Worm (Caenorhabditis elegans) whole organism, L2 larva: ENCODE data around the gene gcy-7.

Source experiments
- aly-2 ChIP-seq: fragments of 150-350 bp; optimal IDR thresholded peaks from 2 replicates; lab custom pipeline; 2014; ENCODE audit warnings: missing biosample characterization, missing genetic modification characterization
- ama-1 ChIP-seq: fragments of 150-350 bp; optimal IDR thresholded peaks from 2 replicates; lab custom pipeline; 2018; ENCODE audit warnings: inconsistent platforms
- egl-27 ChIP-seq: sonication (generic microtip); optimal IDR thresholded peaks from 3 replicates; lab custom pipeline; 2017; ENCODE audit warnings: missing biosample characterization, missing genetic modification reagents, missing genetic modification characterization
- unc-62 ChIP-seq: fragments of 150-350 bp; optimal IDR thresholded peaks from 2 replicates; lab custom pipeline; 2014; ENCODE audit warnings: missing biosample characterization, missing genetic modification reagents, missing genetic modification characterization
- ztf-4 ChIP-seq: fragments of 150-350 bp; optimal IDR thresholded peaks from 2 replicates; lab custom pipeline; 2014; ENCODE audit warnings: missing biosample characterization, missing genetic modification characterization

ce11 chrV:8394357-8394850 lies 7.2 kb downstream of the gcy-7 start, which contains the start of the genes pho-6 and F52E1.3:
- TF ChIP-seq aly-2 (no peak), unc-62 (no peak), ama-1 (lab: Kevin White, UChicago) (no peak), ztf-4 (tag; lab: Kevin White, UChicago) (no peak), egl-27 (tag; lab: Kevin White, UChicago) (no peak)
